Worm (Caenorhabditis elegans) whole organism, mixed stage, embryonic: Measurements from ENCODE around the gene F35A5.8.

Experiments
- M03D4.4 ChIP-seq: sonication (generic microtip); optimal IDR thresholded peaks from 2 replicates; lab custom pipeline; 2017; ENCODE audit warnings: mild to moderate bottlenecking, missing genetic modification characterization, missing compliant biosample characterization
- blmp-1 ChIP-seq: fragments of 150-350 bp; optimal IDR thresholded peaks from 2 replicates; lab custom pipeline; 2014; ENCODE audit warnings: missing biosample characterization, missing genetic modification characterization
- ceh-39 ChIP-seq: fragments of 150-350 bp; optimal IDR thresholded peaks from 2 replicates; lab custom pipeline; 2014; ENCODE audit warnings: missing biosample characterization, missing genetic modification characterization
- ceh-43 ChIP-seq: fragments of 200-800 bp; sonication (Bioruptor generic); optimal IDR thresholded peaks from 2 replicates; lab custom pipeline; 2018; ENCODE audit warnings: mild to moderate bottlenecking, missing genetic modification characterization, moderate library complexity, missing compliant biosample characterization
- ceh-83 ChIP-seq: fragments of 200-800 bp; sonication (Bioruptor generic); optimal IDR thresholded peaks from 2 replicates; lab custom pipeline; 2018; ENCODE audit warnings: mild to moderate bottlenecking, missing genetic modification characterization, missing compliant biosample characterization
- ces-1 ChIP-seq: fragments of 150-350 bp; optimal IDR thresholded peaks from 2 replicates; lab custom pipeline; 2014; ENCODE audit warnings: missing biosample characterization, missing genetic modification reagents, missing genetic modification characterization
- drap-1 ChIP-seq: fragments of 200-800 bp; sonication (Bioruptor generic); optimal IDR thresholded peaks from 3 replicates; lab custom pipeline; 2018; ENCODE audit warnings: mild to moderate bottlenecking, missing genetic modification characterization, missing compliant biosample characterization
- elt-1 ChIP-seq: sonication (generic microtip); optimal IDR thresholded peaks from 2 replicates; lab custom pipeline; 2017; ENCODE audit warnings: missing genetic modification characterization, mild to moderate bottlenecking, missing compliant biosample characterization, antibody characterized with exemption, moderate library complexity, borderline replicate concordance; ENCODE audit not compliant: insufficient read depth
- elt-3 ChIP-seq: fragments of 150-350 bp; optimal IDR thresholded peaks from 2 replicates; lab custom pipeline; 2014; ENCODE audit warnings: missing biosample characterization, missing genetic modification characterization
- flh-1 ChIP-seq: fragments of 200-800 bp; sonication (Bioruptor generic); optimal IDR thresholded peaks from 2 replicates; lab custom pipeline; 2018; ENCODE audit warnings: mild to moderate bottlenecking, missing genetic modification characterization, moderate library complexity, missing compliant biosample characterization
- ham-2 ChIP-seq: fragments of 200-800 bp; sonication (Bioruptor generic); optimal IDR thresholded peaks from 2 replicates; lab custom pipeline; 2018; ENCODE audit warnings: mild to moderate bottlenecking, missing genetic modification characterization, missing compliant biosample characterization
- hlh-1 ChIP-seq: fragments of 150-350 bp; optimal IDR thresholded peaks from 2 replicates; lab custom pipeline; 2014; ENCODE audit warnings: missing biosample characterization, missing genetic modification reagents, missing genetic modification characterization
- lin-13 ChIP-seq: fragments of 150-350 bp; optimal IDR thresholded peaks from 2 replicates; lab custom pipeline; 2014; ENCODE audit warnings: missing biosample characterization, missing genetic modification characterization
- lin-32 ChIP-seq: fragments of 200-800 bp; sonication (Bioruptor generic); optimal IDR thresholded peaks from 2 replicates; lab custom pipeline; 2018; ENCODE audit warnings: mild to moderate bottlenecking, missing genetic modification characterization, missing compliant biosample characterization
- lsy-2 ChIP-seq: fragments of 150-350 bp; optimal IDR thresholded peaks from 2 replicates; lab custom pipeline; 2014; ENCODE audit warnings: missing biosample characterization, missing genetic modification characterization
- mab-5 ChIP-seq: fragments of 150-350 bp; optimal IDR thresholded peaks from 2 replicates; lab custom pipeline; 2014; ENCODE audit warnings: missing biosample characterization, missing genetic modification characterization
- mep-1 ChIP-seq: fragments of 150-350 bp; optimal IDR thresholded peaks from 2 replicates; lab custom pipeline; 2017; ENCODE audit warnings: missing biosample characterization, missing genetic modification reagents, missing genetic modification characterization, inconsistent platforms
- nhr-12 ChIP-seq: fragments of 150-350 bp; optimal IDR thresholded peaks from 2 replicates; lab custom pipeline; 2014; ENCODE audit warnings: missing biosample characterization, missing genetic modification characterization
- nhr-2 ChIP-seq: fragments of 150-350 bp; optimal IDR thresholded peaks from 2 replicates; lab custom pipeline; 2014; ENCODE audit warnings: missing biosample characterization, missing genetic modification characterization
- nhr-237 ChIP-seq: fragments of 150-350 bp; optimal IDR thresholded peaks from 2 replicates; lab custom pipeline; 2014; ENCODE audit warnings: missing biosample characterization, missing genetic modification characterization
- nhr-28 ChIP-seq: fragments of 150-350 bp; optimal IDR thresholded peaks from 2 replicates; lab custom pipeline; 2014; ENCODE audit warnings: missing biosample characterization, missing genetic modification characterization
- nhr-76 ChIP-seq: sonication (generic microtip); optimal IDR thresholded peaks from 2 replicates; lab custom pipeline; 2017; ENCODE audit warnings: missing biosample characterization, missing genetic modification characterization
- pha-4 ChIP-seq: fragments of 150-350 bp; optimal IDR thresholded peaks from 2 replicates; lab custom pipeline; 2018; ENCODE audit warnings: missing biosample characterization, missing genetic modification reagents, missing genetic modification characterization
- sem-2 ChIP-seq: fragments of 200-800 bp; sonication (Bioruptor generic); optimal IDR thresholded peaks from 2 replicates; lab custom pipeline; 2018; ENCODE audit warnings: mild to moderate bottlenecking, missing genetic modification characterization, missing compliant biosample characterization
- snpc-4 ChIP-seq: fragments of 150-350 bp; optimal IDR thresholded peaks from 2 replicates; lab custom pipeline; 2014; ENCODE audit warnings: missing biosample characterization, missing genetic modification characterization
- sptf-1 ChIP-seq: sonication (generic microtip); optimal IDR thresholded peaks from 2 replicates; lab custom pipeline; 2017; ENCODE audit warnings: mild to moderate bottlenecking, missing genetic modification characterization, moderate library complexity, missing compliant biosample characterization
- tbx-8 ChIP-seq: fragments of 200-800 bp; sonication (Bioruptor generic); optimal IDR thresholded peaks from 2 replicates; lab custom pipeline; 2018; ENCODE audit warnings: mild to moderate bottlenecking, missing genetic modification characterization, moderate library complexity, missing compliant biosample characterization
- unc-120 ChIP-seq: sonication (generic microtip); optimal IDR thresholded peaks from 2 replicates; lab custom pipeline; 2017; ENCODE audit warnings: missing genetic modification characterization, missing compliant biosample characterization; ENCODE audit not compliant: poor library complexity, severe bottlenecking
- unc-39 ChIP-seq: fragments of 150-350 bp; optimal IDR thresholded peaks from 2 replicates; lab custom pipeline; 2014; ENCODE audit warnings: missing biosample characterization, missing genetic modification characterization
- unc-62 ChIP-seq: fragments of 150-350 bp; optimal IDR thresholded peaks from 2 replicates; lab custom pipeline; 2014; ENCODE audit warnings: missing biosample characterization, missing genetic modification reagents, missing genetic modification characterization
- zip-8 ChIP-seq: fragments of 150-350 bp; optimal IDR thresholded peaks from 2 replicates; lab custom pipeline; 2014; ENCODE audit warnings: missing biosample characterization, missing genetic modification characterization
- ztf-11 ChIP-seq: fragments of 150-350 bp; optimal IDR thresholded peaks from 2 replicates; lab custom pipeline; 2014; ENCODE audit warnings: missing biosample characterization, missing genetic modification characterization

Gene F35A5.8

ce11 chrX:3797882-3798281 is 5.4 kb downstream of the F35A5.8 start, which contains the start of gene abu-10:
Gene abu-10 (plus strand): TSS chrX:3798182.
- TF ChIP-seq blmp-1 (tag; lab: Kevin White, UChicago) = no peak
- TF ChIP-seq, all 35 proteins: peak for 0

- no peak for TF ChIP-seq lsy-2 (tag; lab: Kevin White, UChicago)
- no peak for TF ChIP-seq ceh-43 (GFP tag; lab: Kevin White, UChicago)
Measured at ce11 chrX:3795642-3796041, 7.6 kb downstream of the F35A5.8 start, which contains the start of gene F35A5.5. Gene F35A5.5 (minus strand): TSS chrX:3795742.

ce11 chrX:3794161-3794560 is 9.1 kb downstream of the F35A5.8 start:
- TF ChIP-seq mep-1 (no peak), blmp-1 (tag; lab: Kevin White, UChicago) (no peak), sem-2 (GFP tag; lab: Kevin White, UChicago) (no peak)

ce11 chrX:3793389-3793788 is 9.9 kb downstream of the F35A5.8 start:
- TF ChIP-seq nhr-2 (tag; lab: Kevin White, UChicago) = no peak
- no peak for TF ChIP-seq lin-32 (GFP tag; lab: Kevin White, UChicago)
- TF ChIP-seq ceh-83 (GFP tag; lab: Kevin White, UChicago) = no peak
- TF ChIP-seq pha-4 = no peak
- TF ChIP-seq zip-8 = no peak
- no peak for TF ChIP-seq ztf-11 (tag; lab: Kevin White, UChicago)
- TF ChIP-seq lsy-2 (tag; lab: Kevin White, UChicago) = no peak
- TF ChIP-seq blmp-1 (tag; lab: Kevin White, UChicago) = no peak
- TF ChIP-seq elt-1 (tag; lab: Kevin White, UChicago) = no peak
- TF ChIP-seq sem-2 (GFP tag; lab: Kevin White, UChicago) = no peak
- no peak for TF ChIP-seq ham-2 (GFP tag; lab: Kevin White, UChicago)
- TF ChIP-seq lin-13 (tag; lab: Kevin White, UChicago) = no peak
- TF ChIP-seq mep-1 = no peak
- TF ChIP-seq unc-39 (tag; lab: Kevin White, UChicago) = no peak

- TF ChIP-seq snpc-4 (tag; lab: Kevin White, UChicago) = no peak
Measured at ce11 chrX:3792715-3793114, 10.5 kb downstream of the F35A5.8 start, which contains the start of gene idpp-5. Gene idpp-5 (minus strand): TSS chrX:3792815.

- TF ChIP-seq mep-1 = no peak
- no peak for TF ChIP-seq elt-1 (tag; lab: Kevin White, UChicago)
- no peak for TF ChIP-seq ceh-83 (GFP tag; lab: Kevin White, UChicago)
- TF ChIP-seq ham-2 (GFP tag; lab: Kevin White, UChicago) = no peak
- TF ChIP-seq zip-8 = no peak
- no peak for TF ChIP-seq lsy-2 (tag; lab: Kevin White, UChicago)
- no peak for TF ChIP-seq nhr-2 (tag; lab: Kevin White, UChicago)
- TF ChIP-seq lin-32 (GFP tag; lab: Kevin White, UChicago) = no peak
- no peak for TF ChIP-seq mab-5
- no peak for TF ChIP-seq elt-3
- TF ChIP-seq, all 35 proteins: peak for 0
Measured at ce11 chrX:3791098-3791497, 12.2 kb downstream of the F35A5.8 start.

- TF ChIP-seq sem-2 (GFP tag; lab: Kevin White, UChicago) (no peak), ces-1 (GFP tag; lab: Kevin White, UChicago) (no peak), flh-1 (GFP tag; lab: Kevin White, UChicago) (no peak), nhr-76 (no peak), lin-32 (GFP tag; lab: Kevin White, UChicago) (no peak), nhr-2 (tag; lab: Kevin White, UChicago) (no peak), nhr-28 (tag; lab: Kevin White, UChicago) (no peak), nhr-237 (peak; percentile 13)
Measured at ce11 chrX:3788483-3788882, 14.8 kb downstream of the F35A5.8 start.

ce11 chrX:3787431-3788076 is 15.7 kb downstream of the F35A5.8 start, which contains the start of gene pmpl-1:
Gene pmpl-1 (plus strand): TSS chrX:3788026.
- TF ChIP-seq unc-62 = peak; percentile 69
- no peak for TF ChIP-seq ceh-39 (tag; lab: Kevin White, UChicago)
- TF ChIP-seq sem-2 (GFP tag; lab: Kevin White, UChicago) = no peak
- no peak for TF ChIP-seq lin-32 (GFP tag; lab: Kevin White, UChicago)
- no peak for TF ChIP-seq mep-1
- peak; percentile 49 for TF ChIP-seq unc-120
- no peak for TF ChIP-seq pha-4
- TF ChIP-seq zip-8 = no peak
- no peak for TF ChIP-seq lin-13 (tag; lab: Kevin White, UChicago)
- peak; percentile 41 for TF ChIP-seq sptf-1 (tag; lab: Kevin White, UChicago)
- TF ChIP-seq nhr-12 (tag; lab: Kevin White, UChicago) = no peak
- peak; percentile 60 for TF ChIP-seq nhr-2 (tag; lab: Kevin White, UChicago)
- TF ChIP-seq nhr-237 = no peak
- peak; percentile 8 for TF ChIP-seq hlh-1 (tag; lab: Kevin White, UChicago)
- no peak for TF ChIP-seq tbx-8
- TF ChIP-seq ham-2 (GFP tag; lab: Kevin White, UChicago) = peak; percentile 1
- no peak for TF ChIP-seq snpc-4 (tag; lab: Kevin White, UChicago)
- no peak for TF ChIP-seq ceh-43 (GFP tag; lab: Kevin White, UChicago)
- TF ChIP-seq flh-1 (GFP tag; lab: Kevin White, UChicago) = no peak
- no peak for TF ChIP-seq unc-39 (tag; lab: Kevin White, UChicago)
- no peak for TF ChIP-seq ces-1 (GFP tag; lab: Kevin White, UChicago)
- no peak for TF ChIP-seq M03D4.4
- TF ChIP-seq ceh-83 (GFP tag; lab: Kevin White, UChicago) = no peak
- no peak for TF ChIP-seq drap-1 (GFP tag; lab: Kevin White, UChicago)
- TF ChIP-seq, all 35 proteins: peak for 6
